Worm (Caenorhabditis elegans): ENCODE results near the gene clec-70.

- no peak for TF ChIP-seq unc-130 (GFP tag; optimal IDR thresholded peaks at IDR 0.05)
- no peak for TF ChIP-seq ZK546.5 (tag; optimal IDR thresholded peaks at IDR 0.05)
- no peak for TF ChIP-seq fos-1 (tag; optimal IDR thresholded peaks at IDR 0.05)
- no peak for TF ChIP-seq nhr-77 (tag; optimal IDR thresholded peaks at IDR 0.05)
- TF ChIP-seq zag-1 (tag; optimal IDR thresholded peaks at IDR 0.05), result no peak
These were observed 18.0 kb upstream of the clec-70 start, which contains the start of gene F56D6.19 for ce11 chrIV:3914462-3914861.
